Worm (Caenorhabditis elegans) whole organism, L2 larva: ENCODE data around the gene pals-31.

ENCODE experiments used
- blmp-1 ChIP-seq: sonication (generic microtip); optimal IDR thresholded peaks from 2 replicates; lab custom pipeline; 2017; ENCODE audit warnings: missing genetic modification characterization, mild to moderate bottlenecking, missing compliant biosample characterization, antibody characterized with exemption, moderate library complexity; ENCODE audit not compliant: insufficient read depth
- ceh-82 ChIP-seq: fragments of 150-350 bp; optimal IDR thresholded peaks from 2 replicates; lab custom pipeline; 2014; ENCODE audit warnings: missing biosample characterization, missing genetic modification characterization
- dmd-4 ChIP-seq: sonication (generic microtip); optimal IDR thresholded peaks from 2 replicates; lab custom pipeline; 2017; ENCODE audit warnings: missing biosample characterization, missing genetic modification characterization
- egl-27 ChIP-seq: sonication (generic microtip); optimal IDR thresholded peaks from 3 replicates; lab custom pipeline; 2017; ENCODE audit warnings: missing biosample characterization, missing genetic modification reagents, missing genetic modification characterization
- unc-62 ChIP-seq: fragments of 150-350 bp; optimal IDR thresholded peaks from 2 replicates; lab custom pipeline; 2014; ENCODE audit warnings: missing biosample characterization, missing genetic modification reagents, missing genetic modification characterization

- TF ChIP-seq unc-62 (GFP tag; lab: Kevin White, UChicago) (no peak), ceh-82 (tag; lab: Kevin White, UChicago) (no peak), blmp-1 (tag; lab: Kevin White, UChicago) (no peak), dmd-4 (tag; lab: Kevin White, UChicago) (no peak), egl-27 (tag; lab: Kevin White, UChicago) (no peak)
Observed at ce11 chrV:646129-646528, 9.7 kb downstream of the pals-31 start, which contains the start of gene F48G7.12.
